Fruit fly (Drosophila melanogaster) whole organism, embryonic: Measurements from ENCODE around the gene CG1024.

ENCODE experiments used
- ATbp ChIP-seq: fragments of 200-800 bp; sonication (Bioruptor generic); optimal IDR thresholded peaks from 2 replicates; lab custom pipeline; 2017; ENCODE audit warnings: missing biosample characterization, mild to moderate bottlenecking, missing genetic modification characterization, missing genetic modification reagents
- Bteb2 ChIP-seq: fragments of 200-800 bp; sonication (Bioruptor generic); optimal IDR thresholded peaks from 2 replicates; lab custom pipeline; 2016; ENCODE audit warnings: missing biosample characterization, missing genetic modification characterization
- CG10565 ChIP-seq: fragments of 200-800 bp; sonication (Bioruptor generic); optimal IDR thresholded peaks from 3 replicates; lab custom pipeline; 2016; ENCODE audit warnings: missing biosample characterization, mild to moderate bottlenecking, missing genetic modification characterization
- CG11398 ChIP-seq: fragments of 200-800 bp; sonication (Bioruptor generic); optimal IDR thresholded peaks from 2 replicates; lab custom pipeline; 2016; ENCODE audit warnings: missing biosample characterization, missing genetic modification characterization
- CG11456 ChIP-seq: fragments of 200-800 bp; sonication (Bioruptor generic); IDR thresholded peaks from 3 replicates; pipeline ENCODE4 v1.3.6; 2022; ENCODE audit warnings: missing biosample characterization, missing genetic modification characterization
- CG12299 ChIP-seq: fragments of 200-800 bp; sonication (Bioruptor generic); optimal IDR thresholded peaks from 2 replicates; lab custom pipeline; 2018; ENCODE audit warnings: missing biosample characterization, mild to moderate bottlenecking, missing genetic modification characterization
- CG12769 ChIP-seq: fragments of 200-800 bp; sonication (Bioruptor generic); optimal IDR thresholded peaks from 2 replicates; lab custom pipeline; 2019; ENCODE audit warnings: missing biosample characterization, mild to moderate bottlenecking, missing genetic modification characterization, moderate library complexity
- CG17912 ChIP-seq: fragments of 200-800 bp; sonication (Bioruptor generic); optimal IDR thresholded peaks from 2 replicates; lab custom pipeline; 2018; ENCODE audit warnings: missing biosample characterization, mild to moderate bottlenecking, missing genetic modification characterization
- CG18764 ChIP-seq: fragments of 200-800 bp; sonication (Bioruptor generic); optimal IDR thresholded peaks from 3 replicates; lab custom pipeline; 2016; ENCODE audit warnings: missing biosample characterization, missing genetic modification characterization
- CG2116 ChIP-seq: fragments of 200-800 bp; sonication (Bioruptor generic); optimal IDR thresholded peaks from 3 replicates; lab custom pipeline; 2018; ENCODE audit warnings: missing biosample characterization, mild to moderate bottlenecking, missing genetic modification characterization
- CG2120 ChIP-seq: fragments of 200-800 bp; sonication (Bioruptor generic); optimal IDR thresholded peaks from 3 replicates; lab custom pipeline; 2016; ENCODE audit warnings: missing biosample characterization, missing genetic modification characterization
- CG3847 ChIP-seq: fragments of 200-800 bp; sonication (Bioruptor generic); IDR thresholded peaks from 2 replicates; pipeline ENCODE4 v1.3.6; 2022; ENCODE audit warnings: missing biosample characterization, missing genetic modification characterization
- CG4328 ChIP-seq: fragments of 200-800 bp; sonication (Bioruptor generic); optimal IDR thresholded peaks from 3 replicates; lab custom pipeline; 2017; ENCODE audit warnings: missing biosample characterization, missing genetic modification reagents, missing genetic modification characterization
- CG43689 ChIP-seq: fragments of 200-800 bp; sonication (Bioruptor generic); IDR thresholded peaks from 2 replicates; pipeline ENCODE4 v1.3.6; 2022; ENCODE audit warnings: missing biosample characterization, missing genetic modification characterization
- CG5245 ChIP-seq: fragments of 200-800 bp; sonication (Bioruptor generic); optimal IDR thresholded peaks from 3 replicates; lab custom pipeline; 2016; ENCODE audit warnings: missing biosample characterization, missing genetic modification characterization
- CG7963 ChIP-seq: fragments of 200-800 bp; sonication (Bioruptor generic); IDR thresholded peaks from 3 replicates; pipeline ENCODE4 v1.3.6; 2022; ENCODE audit warnings: missing biosample characterization, missing genetic modification characterization; ENCODE audit not compliant: partially characterized antibody
- CG8359 ChIP-seq: fragments of 200-800 bp; sonication (Bioruptor generic); optimal IDR thresholded peaks from 2 replicates; lab custom pipeline; 2017; ENCODE audit warnings: missing biosample characterization, mild to moderate bottlenecking, missing genetic modification characterization, borderline replicate concordance
- CG9797 ChIP-seq: fragments of 200-800 bp; sonication (Bioruptor generic); optimal IDR thresholded peaks from 3 replicates; lab custom pipeline; 2018; ENCODE audit warnings: missing biosample characterization, mild to moderate bottlenecking, missing genetic modification characterization
- CG9932 ChIP-seq: fragments of 200-800 bp; sonication (Bioruptor generic); IDR thresholded peaks from 2 replicates; pipeline ENCODE4 v1.3.6; 2022; ENCODE audit warnings: missing biosample characterization, missing genetic modification characterization
- Camta ChIP-seq: fragments of 200-800 bp; sonication (Bioruptor generic); optimal IDR thresholded peaks from 2 replicates; lab custom pipeline; 2016; ENCODE audit warnings: missing biosample characterization, missing genetic modification characterization
- CoRest ChIP-seq: fragments of 200-800 bp; sonication (Bioruptor generic); optimal IDR thresholded peaks from 3 replicates; lab custom pipeline; 2018; ENCODE audit warnings: missing biosample characterization, mild to moderate bottlenecking, missing genetic modification characterization, moderate library complexity
- Dfd ChIP-seq, 2 experiments: fragments of >200 bp; optimal IDR thresholded peaks; 2 replicates each; lab custom pipeline; 2017; ENCODE audit warnings: missing biosample characterization in 2 of 2, missing genetic modification characterization in 2 of 2
- Dll ChIP-seq: fragments of 200-800 bp; sonication (Bioruptor generic); IDR thresholded peaks from 4 replicates; pipeline ENCODE4 v1.3.6; 2022; ENCODE audit warnings: missing biosample characterization, missing genetic modification characterization; ENCODE audit not compliant: partially characterized antibody
- E2f2 ChIP-seq: fragments of 200-800 bp; sonication (Bioruptor generic); IDR thresholded peaks from 2 replicates; pipeline ENCODE4 v1.3.6; 2022; ENCODE audit warnings: missing biosample characterization, missing genetic modification characterization
- ERR ChIP-seq: fragments of 200-800 bp; sonication (Bioruptor generic); optimal IDR thresholded peaks from 2 replicates; lab custom pipeline; 2016; ENCODE audit warnings: missing biosample characterization, missing genetic modification characterization
- Eip74EF ChIP-seq, 2 experiments: fragments of 200-800 bp in 1 of 2; fragments of >200 bp in 1 of 2; sonication (Bioruptor generic) in 1 of 2; optimal IDR thresholded peaks; 2 replicates each; lab custom pipeline; 2017 to 2019; ENCODE audit warnings: missing biosample characterization in 2 of 2, missing genetic modification characterization in 2 of 2, mild to moderate bottlenecking in 1 of 2, moderate library complexity in 1 of 2
- GATAe ChIP-seq: fragments of 200-800 bp; sonication (Bioruptor generic); conservative IDR thresholded peaks from 2 replicates; pipeline ENCODE4 v1.3.6; 2022; ENCODE audit warnings: missing biosample characterization, missing genetic modification characterization
- Gug ChIP-seq: fragments of 200-800 bp; sonication (Bioruptor generic); IDR thresholded peaks from 4 replicates; pipeline ENCODE4 v1.3.6; 2022; ENCODE audit warnings: missing biosample characterization, missing genetic modification characterization
- H15 ChIP-seq: fragments of 200-800 bp; sonication (Bioruptor generic); IDR thresholded peaks from 3 replicates; pipeline ENCODE4 v1.3.6; 2022; ENCODE audit warnings: missing biosample characterization, missing genetic modification characterization
- Lim3 ChIP-seq: fragments of 200-800 bp; sonication (Bioruptor generic); IDR thresholded peaks from 2 replicates; pipeline ENCODE4 v1.3.6; 2022; ENCODE audit warnings: missing biosample characterization, missing genetic modification characterization
- Lpt ChIP-seq: fragments of >200 bp; optimal IDR thresholded peaks from 2 replicates; lab custom pipeline; 2018; ENCODE audit warnings: missing biosample characterization, missing genetic modification characterization
- MTF-1 ChIP-seq: fragments of 200-800 bp; sonication (Bioruptor generic); optimal IDR thresholded peaks from 2 replicates; lab custom pipeline; 2018; ENCODE audit warnings: missing biosample characterization, mild to moderate bottlenecking, missing genetic modification characterization, borderline replicate concordance
- NK7.1 ChIP-seq: fragments of 200-800 bp; sonication (Bioruptor generic); optimal IDR thresholded peaks from 3 replicates; lab custom pipeline; 2016; ENCODE audit warnings: missing biosample characterization, missing genetic modification characterization
- Oli ChIP-seq: fragments of 200-800 bp; sonication (Bioruptor generic); optimal IDR thresholded peaks from 2 replicates; lab custom pipeline; 2018; ENCODE audit warnings: missing biosample characterization, mild to moderate bottlenecking, missing genetic modification characterization, moderate library complexity
- Sry-β ChIP-seq: fragments of 200-800 bp; sonication (Bioruptor generic); optimal IDR thresholded peaks from 2 replicates; lab custom pipeline; 2018; ENCODE audit warnings: missing biosample characterization, mild to moderate bottlenecking, missing genetic modification characterization, moderate library complexity
- ara ChIP-seq: fragments of 200-800 bp; sonication (Bioruptor generic); IDR thresholded peaks from 2 replicates; pipeline ENCODE4 v1.3.6; 2022; ENCODE audit warnings: missing biosample characterization, missing genetic modification characterization
- ato ChIP-seq: fragments of 200-800 bp; sonication (Bioruptor generic); IDR thresholded peaks from 2 replicates; pipeline ENCODE4 v1.3.6; 2022; ENCODE audit warnings: missing biosample characterization, missing genetic modification characterization; ENCODE audit not compliant: partially characterized antibody
- cad ChIP-seq: fragments of >200 bp; optimal IDR thresholded peaks from 2 replicates; lab custom pipeline; 2017; ENCODE audit warnings: missing biosample characterization, missing genetic modification characterization
- cg ChIP-seq: fragments of 200-800 bp; sonication (Bioruptor generic); optimal IDR thresholded peaks from 3 replicates; lab custom pipeline; 2019; ENCODE audit warnings: missing biosample characterization, mild to moderate bottlenecking, missing genetic modification characterization, moderate library complexity
- corto ChIP-seq: fragments of 200-800 bp; sonication (Bioruptor generic); optimal IDR thresholded peaks from 2 replicates; lab custom pipeline; 2016; ENCODE audit warnings: missing biosample characterization, mild to moderate bottlenecking, missing genetic modification characterization, moderate library complexity
- gem ChIP-seq: fragments of 200-800 bp; sonication (Bioruptor generic); optimal IDR thresholded peaks from 2 replicates; lab custom pipeline; 2019; ENCODE audit warnings: missing biosample characterization, mild to moderate bottlenecking, missing genetic modification characterization, moderate library complexity
- maf-S ChIP-seq: fragments of 200-800 bp; sonication (Bioruptor generic); optimal IDR thresholded peaks from 2 replicates; lab custom pipeline; 2016; ENCODE audit warnings: missing biosample characterization, missing genetic modification characterization
- onecut ChIP-seq: fragments of 200-800 bp; sonication (Bioruptor generic); IDR thresholded peaks from 2 replicates; pipeline ENCODE4 v1.3.6; 2022; ENCODE audit warnings: missing biosample characterization, missing genetic modification characterization
- pfk ChIP-seq: fragments of 200-800 bp; sonication (Bioruptor generic); optimal IDR thresholded peaks from 2 replicates; lab custom pipeline; 2018; ENCODE audit warnings: missing biosample characterization, mild to moderate bottlenecking, missing genetic modification characterization, moderate library complexity
- pum ChIP-seq: fragments of 200-800 bp; sonication (Bioruptor generic); optimal IDR thresholded peaks from 2 replicates; lab custom pipeline; 2016; ENCODE audit warnings: missing biosample characterization, missing genetic modification characterization
- row ChIP-seq: fragments of 200-800 bp; sonication (Bioruptor generic); IDR thresholded peaks from 3 replicates; pipeline ENCODE4 v1.3.6; 2022; ENCODE audit warnings: missing biosample characterization, missing genetic modification characterization
- unpg ChIP-seq: fragments of 200-800 bp; sonication (Bioruptor generic); optimal IDR thresholded peaks from 3 replicates; lab custom pipeline; 2018; ENCODE audit warnings: missing biosample characterization, mild to moderate bottlenecking, missing genetic modification characterization, moderate library complexity
- wor ChIP-seq: fragments of 200-800 bp; sonication (Bioruptor generic); IDR thresholded peaks from 2 replicates; pipeline ENCODE4 v1.3.6; 2022; ENCODE audit warnings: missing biosample characterization, missing genetic modification characterization
- yki ChIP-seq: fragments of >200 bp; optimal IDR thresholded peaks from 3 replicates; lab custom pipeline; 2018

The CG1024 gene

dm6 chr3R:6373512-6374306 is 6.4 kb downstream of the CG1024 start (continued):
- peak in 1 of 2 experiments; percentile 35 for TF ChIP-seq Eip74EF (GFP tag; optimal IDR thresholded peaks at IDR 0.05; lab: Kevin White, UChicago)
- 0 out of 2 replicates have a peak, but pooled peaks have one; percentile 26 for TF ChIP-seq ara (GFP tag; lab: Robert Waterston, UW)
- peak; percentile 73 for TF ChIP-seq CG12769
- TF ChIP-seq CG12299: peak; percentile 73
- no peak for TF ChIP-seq ato (GFP tag; lab: Robert Waterston, UW)
- peak; percentile 8; the same call in 1 of the 2 replicates for TF ChIP-seq CG3847
- TF ChIP-seq CG7963 (GFP tag; lab: Robert Waterston, UW): no peak
- TF ChIP-seq CG17912 (GFP tag; lab: Kevin White, UChicago): no peak
- TF ChIP-seq NK7.1 (GFP tag; lab: Kevin White, UChicago): no peak
- 0 out of 3 replicates have a peak, but pooled peaks have one; percentile 4 for TF ChIP-seq CG11456 (GFP tag; lab: Robert Waterston, UW)
- peak; percentile 66 for TF ChIP-seq CG9932 (GFP tag; lab: Robert Waterston, UW)
- TF ChIP-seq row (GFP tag; lab: Robert Waterston, UW): peak; percentile 77
- TF ChIP-seq Dll: peak; percentile 61; the same call in 3 of the 4 replicates
- TF ChIP-seq Oli (tag; lab: Kevin White, UChicago): peak; percentile 10
- TF ChIP-seq CG11398 (GFP tag; lab: Kevin White, UChicago): peak; percentile 38
- no peak for TF ChIP-seq pfk
- TF ChIP-seq cad (GFP tag; lab: Kevin White, UChicago): no peak
- TF ChIP-seq pum (GFP tag; lab: Kevin White, UChicago): no peak
- TF ChIP-seq CG43689: no peak
- TF ChIP-seq Lim3 (GFP tag; lab: Robert Waterston, UW): no peak
- no peak for TF ChIP-seq corto (GFP tag; lab: Kevin White, UChicago)
- TF ChIP-seq ERR (GFP tag; lab: Kevin White, UChicago): no peak
- no peak for TF ChIP-seq cg
- TF ChIP-seq onecut: no peak
- peak; percentile 40 for TF ChIP-seq unpg (GFP tag; lab: Kevin White, UChicago)
- TF ChIP-seq Dfd (GFP tag; optimal IDR thresholded peaks at IDR 0.05; lab: Kevin White, UChicago): no peak
- no peak for TF ChIP-seq wor (GFP tag; lab: Robert Waterston, UW)
- no peak for TF ChIP-seq yki (lab: Kevin White, UChicago)
- TF ChIP-seq Gug (GFP tag; lab: Robert Waterston, UW): no peak
- peak; percentile 16 for TF ChIP-seq Camta
- TF ChIP-seq CoRest (tag; lab: Kevin White, UChicago): peak; percentile 51
- TF ChIP-seq Lpt: no peak
- peak; percentile 24 for TF ChIP-seq Bteb2 (GFP tag; lab: Kevin White, UChicago)
- no peak for TF ChIP-seq CG9797 (GFP tag; lab: Kevin White, UChicago)
- TF ChIP-seq CG18764: peak; percentile 46
- TF ChIP-seq H15 (GFP tag; lab: Robert Waterston, UW): no peak
- peak; percentile 10 for TF ChIP-seq CG4328 (GFP tag; lab: Kevin White, UChicago)
- TF ChIP-seq gem (tag; lab: Kevin White, UChicago): peak; percentile 68
- no peak for TF ChIP-seq MTF-1 (GFP tag; lab: Kevin White, UChicago)
- peak; percentile 59 for TF ChIP-seq CG2120 (GFP tag; lab: Kevin White, UChicago)
- TF ChIP-seq maf-S: no peak
- TF ChIP-seq CG5245 (GFP tag; lab: Kevin White, UChicago): peak; percentile 22
- peak; percentile 63 for TF ChIP-seq CG2116 (GFP tag; lab: Kevin White, UChicago)
- no peak for TF ChIP-seq CG8359 (GFP tag; lab: Kevin White, UChicago)
- TF ChIP-seq ATbp (GFP tag; lab: Kevin White, UChicago): peak; percentile 10
- TF ChIP-seq Sry-β: no peak
- no peak for TF ChIP-seq CG10565 (GFP tag; lab: Kevin White, UChicago)
- no peak for TF ChIP-seq GATAe (GFP tag; lab: Robert Waterston, UW)
- TF ChIP-seq E2f2 (GFP tag; lab: Robert Waterston, UW): peak; percentile 41; the same call in 1 of the 2 replicates
